Fruit fly (Drosophila melanogaster): ENCODE results near the gene aop.
A peak's percentile ranks its signal among the peaks of the same experiment; 100 is the strongest.

The aop gene

DNA sequence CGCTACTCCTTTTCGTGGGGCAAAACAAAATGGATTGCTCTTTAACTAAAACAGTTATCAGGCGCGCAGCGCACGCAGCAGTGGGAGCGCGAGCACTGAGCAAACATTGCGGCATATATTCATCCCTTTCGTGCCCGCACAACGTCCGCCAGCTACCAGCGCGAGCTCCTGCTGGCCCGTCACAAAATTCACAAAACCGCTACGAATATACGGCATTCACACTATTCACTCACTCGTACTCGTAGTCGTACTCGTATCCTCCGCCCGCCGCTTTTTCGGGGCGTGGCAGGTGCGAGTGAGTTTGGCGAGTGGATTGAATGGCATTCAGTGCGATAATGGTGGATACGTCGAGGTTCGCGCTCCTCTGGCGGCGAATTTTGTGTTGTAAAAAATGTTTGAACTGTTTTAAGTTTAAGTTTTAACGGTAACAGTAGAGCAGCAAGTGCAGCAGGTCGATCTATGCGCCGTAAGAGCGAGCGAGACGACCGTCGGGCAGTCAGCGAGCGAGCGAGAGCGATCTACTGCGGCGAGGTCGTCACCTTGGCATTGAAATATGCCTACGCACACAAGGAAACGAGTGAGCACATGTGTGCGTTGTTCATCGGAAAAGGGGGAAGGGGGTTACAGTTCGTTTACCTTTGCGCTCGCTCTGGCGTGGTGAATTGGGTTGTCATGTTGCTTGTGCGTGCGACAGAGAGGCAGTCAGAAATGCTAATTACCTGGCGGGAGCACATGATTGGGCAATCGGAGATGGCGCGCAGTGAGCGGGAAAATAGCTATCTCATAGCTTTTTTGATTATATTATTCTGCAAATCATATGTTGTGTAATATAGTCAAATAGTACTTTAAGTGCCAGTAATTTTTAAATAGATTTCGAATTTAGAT lies 18.3 kb upstream of the aop start (continued):
- TF ChIP-seq CG7368 (GFP tag; optimal IDR thresholded peaks at IDR 0.05) (no peak), CG11762 (GFP tag; optimal IDR thresholded peaks at IDR 0.05; ENCODE audit: insufficient read depth) (peak; percentile 30), Gug (GFP tag; IDR thresholded peaks at IDR 0.05) (no peak), CG4318 (GFP tag; optimal IDR thresholded peaks at IDR 0.05) (peak; percentile 37), ss (GFP tag; optimal IDR thresholded peaks at IDR 0.05) (peak; percentile 62 to 78), CG6163 (GFP tag; IDR thresholded peaks at IDR 0.05) (no peak), Smox (GFP tag; optimal IDR thresholded peaks at IDR 0.05) (peak; percentile 63), CG6276 (GFP tag; optimal IDR thresholded peaks at IDR 0.05) (peak; percentile 21), CG31627 (GFP tag; optimal IDR thresholded peaks at IDR 0.05) (peak; percentile 65), eg (GFP tag; IDR thresholded peaks at IDR 0.05) (no peak), CG6792 (GFP tag; optimal IDR thresholded peaks at IDR 0.05) (peak; percentile 23), CG3032 (tag; optimal IDR thresholded peaks at IDR 0.05) (peak; percentile 31), dsx (GFP tag; optimal IDR thresholded peaks at IDR 0.05; ENCODE audit: poor library complexity, severe bottlenecking) (peak; percentile 60), spab (GFP tag; optimal IDR thresholded peaks at IDR 0.05) (no peak), CG3919 (GFP tag; optimal IDR thresholded peaks at IDR 0.05) (peak; percentile 32), CG8119 (GFP tag; IDR thresholded peaks at IDR 0.05) (no peak)

DNA sequence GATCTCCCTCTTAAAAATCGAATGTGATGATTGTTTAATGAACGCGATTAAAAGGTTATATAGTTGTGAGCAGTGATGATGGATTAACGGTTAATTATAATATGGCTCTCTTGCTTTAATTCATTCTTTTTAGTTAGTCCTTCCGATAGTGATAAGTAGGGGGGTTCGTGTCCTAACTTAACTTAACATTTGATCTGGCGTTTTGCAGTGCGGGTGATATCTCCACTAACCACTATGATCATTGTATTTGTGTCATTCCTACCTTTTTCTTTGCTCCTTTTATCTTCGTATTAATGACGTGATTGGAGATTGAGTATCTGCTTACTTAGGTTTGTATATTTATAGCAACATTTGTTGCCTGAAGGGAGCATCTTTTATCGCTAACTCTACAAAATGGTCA lies 16.8 kb upstream of the aop start:
- TF ChIP-seq dsx (GFP tag; optimal IDR thresholded peaks at IDR 0.05; ENCODE audit: poor library complexity, severe bottlenecking) (no peak), cyc (GFP tag; optimal IDR thresholded peaks at IDR 0.05) (no peak), ss (GFP tag; optimal IDR thresholded peaks at IDR 0.05) (no peak), Lpt (GFP tag; optimal IDR thresholded peaks at IDR 0.05) (no peak), vri (GFP tag; optimal IDR thresholded peaks at IDR 0.05) (no peak), Met (GFP tag; optimal IDR thresholded peaks at IDR 0.05) (no peak), CG11762 (GFP tag; optimal IDR thresholded peaks at IDR 0.05; ENCODE audit: insufficient read depth) (no peak), CG16779 (tag; optimal IDR thresholded peaks at IDR 0.05) (no peak), Eip75B (GFP tag; optimal IDR thresholded peaks at IDR 0.05) (no peak), Sox14 (GFP tag; optimal IDR thresholded peaks at IDR 0.05) (no peak), Blimp-1 (GFP tag; optimal IDR thresholded peaks at IDR 0.05) (no peak), CG6163 (GFP tag; IDR thresholded peaks at IDR 0.05) (no peak), Sox15 (GFP tag; optimal IDR thresholded peaks at IDR 0.05) (no peak), CG11902 (GFP tag; optimal IDR thresholded peaks at IDR 0.05) (no peak), CG32006 (GFP tag; optimal IDR thresholded peaks at IDR 0.05) (no peak), OdsH (GFP tag; optimal IDR thresholded peaks at IDR 0.05) (no peak), Sox102F (GFP tag; optimal IDR thresholded peaks at IDR 0.05) (no peak)

DNA sequence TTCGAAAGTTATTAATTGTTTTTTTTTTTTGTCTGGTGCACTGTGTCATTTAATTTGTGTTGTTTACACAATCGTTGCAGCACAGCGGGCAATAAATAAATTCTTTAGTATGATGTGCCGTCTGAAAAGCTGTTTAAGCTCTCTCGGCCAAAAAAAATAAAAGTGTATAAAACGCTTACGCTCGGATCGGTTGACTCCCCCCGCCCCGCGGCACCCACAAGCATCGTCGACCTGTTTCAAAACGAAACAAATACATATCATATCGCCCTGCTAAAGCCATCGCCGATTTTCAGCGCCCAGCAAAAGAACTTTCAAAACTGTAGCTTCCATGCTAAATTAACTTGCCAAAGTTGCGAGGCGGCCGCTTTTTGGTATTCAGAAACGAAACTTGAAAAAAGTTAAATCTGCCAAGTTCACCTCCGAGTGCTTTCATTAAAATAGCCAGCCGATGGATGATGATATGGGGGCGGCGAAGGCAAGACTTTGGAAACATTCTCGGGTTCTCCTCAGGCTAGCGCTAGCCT lies 15.8 kb upstream of the aop start:
- no peak for TF ChIP-seq lz (GFP tag; optimal IDR thresholded peaks at IDR 0.05)
- no peak for TF ChIP-seq CG7368 (GFP tag; optimal IDR thresholded peaks at IDR 0.05)
- TF ChIP-seq CG3919 (GFP tag; optimal IDR thresholded peaks at IDR 0.05) = no peak
- no peak for TF ChIP-seq CG31627 (GFP tag; optimal IDR thresholded peaks at IDR 0.05)
- TF ChIP-seq CG11902 (GFP tag; optimal IDR thresholded peaks at IDR 0.05) = no peak
- TF ChIP-seq Sox14 (GFP tag; optimal IDR thresholded peaks at IDR 0.05) = no peak
- peak; percentile 28 for TF ChIP-seq vri (GFP tag; optimal IDR thresholded peaks at IDR 0.05)
- TF ChIP-seq CG6808 (GFP tag; optimal IDR thresholded peaks at IDR 0.05) = no peak
- no peak for TF ChIP-seq topi (GFP tag; optimal IDR thresholded peaks at IDR 0.05)
- TF ChIP-seq Lpt (GFP tag; optimal IDR thresholded peaks at IDR 0.05) = no peak
- no peak for TF ChIP-seq CG6276 (GFP tag; optimal IDR thresholded peaks at IDR 0.05)
- TF ChIP-seq Eip75B (GFP tag; optimal IDR thresholded peaks at IDR 0.05) = no peak
- no peak for TF ChIP-seq salr (GFP tag; optimal IDR thresholded peaks at IDR 0.05)
- TF ChIP-seq Ets21C (GFP tag; optimal IDR thresholded peaks at IDR 0.05) = no peak
- TF ChIP-seq fkh (GFP tag; optimal IDR thresholded peaks at IDR 0.05) = no peak
- no peak for TF ChIP-seq CG6163 (GFP tag; IDR thresholded peaks at IDR 0.05)
- TF ChIP-seq svp (GFP tag) = peak; percentile 52
- TF ChIP-seq CG10669 (GFP tag; optimal IDR thresholded peaks at IDR 0.05) = no peak
- no peak for TF ChIP-seq CG15336 (GFP tag; IDR thresholded peaks at IDR 0.05)
- no peak for TF ChIP-seq CG8319 (GFP tag; optimal IDR thresholded peaks at IDR 0.05)
- TF ChIP-seq Ets96B (tag; optimal IDR thresholded peaks at IDR 0.05) = no peak
- TF ChIP-seq CG16779 (tag; optimal IDR thresholded peaks at IDR 0.05) = no peak
- TF ChIP-seq CG11762 (GFP tag; optimal IDR thresholded peaks at IDR 0.05; ENCODE audit: insufficient read depth) = no peak
- TF ChIP-seq eg (GFP tag; IDR thresholded peaks at IDR 0.05) = no peak
- TF ChIP-seq Blimp-1 (GFP tag; optimal IDR thresholded peaks at IDR 0.05) = peak; percentile 10
- TF ChIP-seq Eip93F (GFP tag; optimal IDR thresholded peaks at IDR 0.05) = no peak
- no peak for TF ChIP-seq acj6 (GFP tag; optimal IDR thresholded peaks at IDR 0.05)
- TF ChIP-seq CG6854 (GFP tag; optimal IDR thresholded peaks at IDR 0.05) = peak; percentile 29
